Worm (Caenorhabditis elegans) whole organism, midembryonic: ENCODE measurements around the gene acr-20.

Experiments used
- T22C8.4 ChIP-seq: fragments of 200-800 bp; sonication (Bioruptor generic); IDR thresholded peaks from 2 replicates; pipeline ENCODE4 v1.3.6; 2022; ENCODE audit warnings: missing genetic modification characterization, missing compliant biosample characterization
- cog-1 ChIP-seq: sonication (generic microtip); optimal IDR thresholded peaks from 2 replicates; lab custom pipeline; 2016; ENCODE audit warnings: missing genetic modification characterization, missing compliant biosample characterization
- flt-1 ChIP-seq: fragments of 200-800 bp; sonication (Bioruptor generic); IDR thresholded peaks from 2 replicates; pipeline ENCODE4 v1.3.6; 2022; ENCODE audit warnings: missing genetic modification characterization, missing compliant biosample characterization
- ref-1 ChIP-seq: fragments of 200-800 bp; sonication (Bioruptor generic); conservative IDR thresholded peaks from 2 replicates; pipeline ENCODE4 v1.3.6; 2022; ENCODE audit warnings: missing genetic modification reagents, missing genetic modification characterization, missing compliant biosample characterization
- tab-1 ChIP-seq: fragments of 200-800 bp; sonication (Bioruptor generic); IDR thresholded peaks from 2 replicates; pipeline ENCODE4 v1.3.6; 2022; ENCODE audit warnings: missing genetic modification characterization, missing compliant biosample characterization
- ztf-29 ChIP-seq: fragments of 200-800 bp; sonication (Bioruptor generic); IDR thresholded peaks from 2 replicates; pipeline ENCODE4 v1.3.6; 2022; ENCODE audit warnings: missing genetic modification reagents, missing genetic modification characterization, missing compliant biosample characterization

DNA sequence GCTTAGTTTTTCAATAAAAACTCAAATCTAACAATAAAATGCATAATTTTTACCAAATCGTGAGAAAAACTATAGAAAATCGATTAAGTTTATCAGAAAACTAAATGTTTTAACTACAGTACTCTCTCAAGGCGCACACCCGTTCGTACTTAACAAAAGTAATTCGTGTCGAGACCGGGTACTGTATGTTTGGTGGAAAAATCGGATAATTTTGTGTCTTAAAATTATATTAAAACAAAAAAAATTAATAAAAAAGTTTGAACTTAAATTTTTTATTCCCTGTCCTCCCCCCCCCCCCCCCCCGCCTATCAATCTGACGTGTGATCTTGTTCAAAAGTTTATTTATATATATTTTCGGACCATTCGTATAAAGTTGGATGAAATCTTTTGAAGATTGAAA, 30.6 kb upstream of the acr-20 start, which contains the start of gene F26H11.4:
- TF ChIP-seq T22C8.4 (GFP tag; lab: Robert Waterston, UW) (no peak), tab-1 (GFP tag; lab: Robert Waterston, UW) (no peak), ref-1 (GFP tag; lab: Robert Waterston, UW) (no peak), cog-1 (tag; lab: Kevin White, UChicago) (no peak), ztf-29 (no peak), flt-1 (GFP tag; lab: Robert Waterston, UW) (no peak)
